Worm (Caenorhabditis elegans): ENCODE measurements around the gene map-2.
A peak's percentile ranks its signal among the peaks of the same experiment; 100 is the strongest.
"Not testable (repeated sequence)": the region's sequence is repeated elsewhere in the genome, so short reads cannot be mapped to it uniquely, and the experiment has no call there.

Gene map-2

DNA sequence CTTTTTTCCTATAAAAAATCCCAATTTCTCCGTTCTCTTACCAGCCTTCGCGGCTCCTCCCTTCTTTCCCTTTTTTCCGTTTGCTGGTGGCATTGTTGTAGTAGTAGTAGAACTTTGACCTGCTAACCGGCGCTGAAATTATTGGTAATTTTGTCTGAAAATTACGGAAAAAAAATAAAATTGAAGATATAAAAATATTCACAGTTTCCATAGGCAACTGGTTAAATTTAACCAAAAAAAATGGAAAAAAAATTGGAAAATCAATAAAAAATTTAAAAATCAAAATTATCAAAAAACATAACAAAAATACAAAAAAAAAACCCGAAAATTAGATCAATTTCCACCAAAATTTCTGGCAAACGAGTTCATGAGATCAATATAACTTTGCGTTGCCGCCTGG lies at the start of gene map-2:
Gene map-2 (minus strand): TSS at position 101 of the 400 bp plus-strand sequence.
- TF ChIP-seq zip-5 (tag; optimal IDR thresholded peaks at IDR 0.05): no peak
- TF ChIP-seq C38D4.7 (GFP tag; optimal IDR thresholded peaks at IDR 0.05): no peak
- no peak for TF ChIP-seq hlh-8 (tag; optimal IDR thresholded peaks at IDR 0.05)
- no peak for TF ChIP-seq nfya-1 (tag; optimal IDR thresholded peaks at IDR 0.05)
- TF ChIP-seq hlh-15 (tag; optimal IDR thresholded peaks at IDR 0.05): no peak
- TF ChIP-seq ceh-48 (tag; optimal IDR thresholded peaks at IDR 0.05): no peak
- TF ChIP-seq K02D7.2 (tag; optimal IDR thresholded peaks at IDR 0.05): no peak
- TF ChIP-seq nhr-232 (tag; optimal IDR thresholded peaks at IDR 0.05): no peak
- no peak for TF ChIP-seq ceh-18 (tag; optimal IDR thresholded peaks at IDR 0.05)
- TF ChIP-seq ceh-22 (tag; optimal IDR thresholded peaks at IDR 0.05): no peak

ce11 chrIV:16898205-16898604 lies 43.5 kb upstream of the map-2 start:
- no peak for TF ChIP-seq Y22D7AL.16 (tag; optimal IDR thresholded peaks at IDR 0.05)
- no peak for TF ChIP-seq ceh-31 (tag; optimal IDR thresholded peaks at IDR 0.05)
- no peak for TF ChIP-seq ceh-22 (tag; optimal IDR thresholded peaks at IDR 0.05)

- not testable (repeated sequence) for TF ChIP-seq ttx-3, gmeb-2, hlh-8 (tag; optimal IDR thresholded peaks at IDR 0.05)
Measured at ce11 chrIV:16895288-16895687, 40.6 kb upstream of the map-2 start, which contains the start of gene T06A10.2. TSS of gene T06A10.2 (plus strand) at chrIV:16895588.

ce11 chrIV:16888580-16888979 lies 33.9 kb upstream of the map-2 start:
- TF ChIP-seq ceh-24 (tag; optimal IDR thresholded peaks at IDR 0.05) (no peak), nfya-1 (tag; optimal IDR thresholded peaks at IDR 0.05) (no peak), fkh-6 (tag; optimal IDR thresholded peaks at IDR 0.05) (no peak), ahr-1 (tag; optimal IDR thresholded peaks at IDR 0.05) (no peak), lim-6 (tag; optimal IDR thresholded peaks at IDR 0.05) (no peak)

- TF ChIP-seq ztf-16 (tag; optimal IDR thresholded peaks at IDR 0.05) (no peak), sox-2 (GFP tag; IDR thresholded peaks at IDR 0.05) (no peak), mec-3 (tag; optimal IDR thresholded peaks at IDR 0.05; ENCODE audit: borderline replicate concordance) (no peak), sox-4 (tag; optimal IDR thresholded peaks at IDR 0.05) (no peak), fkh-10 (GFP tag; optimal IDR thresholded peaks at IDR 0.05) (no peak), lim-6 (tag; optimal IDR thresholded peaks at IDR 0.05) (no peak), hlh-30 (tag; optimal IDR thresholded peaks at IDR 0.05; ENCODE audit: insufficient read depth) (no peak), pag-3 (tag; optimal IDR thresholded peaks at IDR 0.05; ENCODE audit: borderline replicate concordance) (no peak), ceh-2 (tag; optimal IDR thresholded peaks at IDR 0.05) (no peak), madf-2 (tag; optimal IDR thresholded peaks at IDR 0.05) (no peak)
Measured at ce11 chrIV:16868900-16869299, 14.2 kb upstream of the map-2 start, which contains the start of gene T06A10.106. TSS of gene T06A10.106 (minus strand) at chrIV:16869000.

DNA sequence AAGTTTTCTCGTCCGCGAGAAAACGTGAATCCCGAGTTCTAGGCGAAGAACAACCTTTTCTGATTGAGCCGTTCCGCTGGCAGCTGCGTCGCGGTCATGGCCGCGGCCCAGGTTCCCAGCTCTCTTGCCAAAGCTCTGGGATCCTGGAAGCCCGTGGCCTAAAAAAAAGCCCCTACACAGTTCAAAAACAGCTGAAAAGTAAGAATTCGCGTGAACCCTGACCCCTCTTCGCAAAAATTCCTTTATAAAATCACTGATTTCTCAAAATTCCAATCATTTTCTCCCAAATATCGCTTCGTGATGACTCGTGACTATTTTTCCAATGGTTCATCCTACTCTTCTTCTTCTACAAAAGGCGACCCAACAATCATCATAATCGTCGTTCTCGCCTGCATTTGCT lies 12.5 kb upstream of the map-2 start, which contains the start of gene T06A10.107:
Gene T06A10.107 (plus strand): TSS at position 301 of the 400 bp plus-strand sequence.
- TF ChIP-seq sox-4 (tag; optimal IDR thresholded peaks at IDR 0.05): no peak
- TF ChIP-seq fax-1 (tag; optimal IDR thresholded peaks at IDR 0.05): no peak
- TF ChIP-seq sdc-2 (tag; optimal IDR thresholded peaks at IDR 0.05): no peak
- no peak for TF ChIP-seq lim-6 (tag; optimal IDR thresholded peaks at IDR 0.05)
- no peak for TF ChIP-seq ama-1 (optimal IDR thresholded peaks at IDR 0.05)

ce11 chrIV:16865487-16865886 lies 10.8 kb upstream of the map-2 start, which contains the start of gene gtsf-1:
TSS of gene gtsf-1 (plus strand) at chrIV:16865840.
- TF ChIP-seq ceh-18 (tag; optimal IDR thresholded peaks at IDR 0.05) (peak; percentile 18), hlh-30 (tag; optimal IDR thresholded peaks at IDR 0.05; ENCODE audit: insufficient read depth) (peak; percentile 13), pqm-1 (tag; optimal IDR thresholded peaks at IDR 0.05) (no peak), ceh-31 (tag; optimal IDR thresholded peaks at IDR 0.05) (peak; percentile 48), che-1 (tag; optimal IDR thresholded peaks at IDR 0.05) (peak; percentile 26), unc-42 (tag; optimal IDR thresholded peaks at IDR 0.05) (peak; percentile 47), elt-2 (tag; optimal IDR thresholded peaks at IDR 0.05) (peak; percentile 80), unc-3 (GFP tag; conservative IDR thresholded peaks at IDR 0.05) (no peak), unc-3 (tag; optimal IDR thresholded peaks at IDR 0.05) (peak; percentile 73), syd-9 (tag; optimal IDR thresholded peaks at IDR 0.05) (no peak), ttx-3 (tag; optimal IDR thresholded peaks at IDR 0.05) (peak; percentile 63), ceh-19 (GFP tag; optimal IDR thresholded peaks at IDR 0.05) (no peak), dve-1 (tag; optimal IDR thresholded peaks at IDR 0.05) (peak; percentile 66), ref-2 (tag; optimal IDR thresholded peaks at IDR 0.05) (peak; percentile 36), sox-4 (tag; optimal IDR thresholded peaks at IDR 0.05) (peak; percentile 36), pha-2 (tag; optimal IDR thresholded peaks at IDR 0.05) (peak; percentile 25), madf-2 (tag; optimal IDR thresholded peaks at IDR 0.05) (peak; percentile 54), ceh-30 (tag; optimal IDR thresholded peaks at IDR 0.05) (no peak)

Data from whole organism, late embryonic.